Worm (Caenorhabditis elegans) whole organism, young adult: Measurements from ENCODE around the gene col-166.

Experiments
- F23B12.7 ChIP-seq: sonication (generic microtip); optimal IDR thresholded peaks from 2 replicates; lab custom pipeline; 2017; ENCODE audit warnings: missing genetic modification characterization, mild to moderate bottlenecking, missing compliant biosample characterization, antibody characterized with exemption, moderate library complexity; ENCODE audit not compliant: insufficient read depth
- F33H1.4 ChIP-seq: fragments of 200-800 bp; sonication (Bioruptor generic); IDR thresholded peaks from 2 replicates; pipeline ENCODE4 v1.3.6; 2022; ENCODE audit warnings: missing genetic modification reagents, missing genetic modification characterization, missing compliant biosample characterization
- ama-1 ChIP-seq, 3 experiments: fragments of 150-350 bp in 1 of 3; sonication (generic microtip) in 2 of 3; optimal IDR thresholded peaks; 2 replicates each; lab custom pipeline; 2014 to 2018; ENCODE audit warnings: missing biosample characterization in 2 of 3, missing genetic modification characterization in 2 of 3, missing genetic modification reagents in 2 of 3
- efl-1 ChIP-seq: fragments of 150-350 bp; optimal IDR thresholded peaks from 2 replicates; lab custom pipeline; 2014; ENCODE audit warnings: missing biosample characterization, missing genetic modification reagents, missing genetic modification characterization
- hmg-20 ChIP-seq: fragments of 200-800 bp; sonication (Bioruptor generic); IDR thresholded peaks from 2 replicates; pipeline ENCODE4 v1.3.6; 2022; ENCODE audit warnings: missing genetic modification reagents, missing genetic modification characterization, missing compliant biosample characterization
- lag-1 ChIP-seq: fragments of 200-800 bp; sonication (Bioruptor generic); IDR thresholded peaks from 2 replicates; pipeline ENCODE4 v1.3.6; 2022; ENCODE audit warnings: missing genetic modification reagents, missing genetic modification characterization, missing compliant biosample characterization
- let-526 ChIP-seq: fragments of 200-800 bp; sonication (Bioruptor generic); IDR thresholded peaks from 2 replicates; pipeline ENCODE4 v1.3.6; 2022; ENCODE audit warnings: missing genetic modification reagents, missing genetic modification characterization, missing compliant biosample characterization
- lin-35 ChIP-seq, 3 experiments: fragments of 150-350 bp in 2 of 3; sonication (generic microtip) in 1 of 3; optimal IDR thresholded peaks; 2 replicates each; lab custom pipeline; 2014 to 2018; ENCODE audit warnings: missing biosample characterization in 3 of 3, missing genetic modification characterization in 3 of 3, missing genetic modification reagents in 3 of 3
- rpc-1 ChIP-seq, 2 experiments: fragments of 150-350 bp in 1 of 2; sonication (generic microtip) in 1 of 2; optimal IDR thresholded peaks; 2 replicates each; lab custom pipeline; 2014 to 2018; ENCODE audit warnings: missing biosample characterization in 1 of 2, missing genetic modification characterization in 1 of 2, missing genetic modification reagents in 1 of 2, missing genotype in 1 of 2
- unc-130 ChIP-seq: sonication (generic microtip); optimal IDR thresholded peaks from 2 replicates; lab custom pipeline; 2016; ENCODE audit warnings: missing genetic modification reagents, missing genetic modification characterization, missing compliant biosample characterization

DNA sequence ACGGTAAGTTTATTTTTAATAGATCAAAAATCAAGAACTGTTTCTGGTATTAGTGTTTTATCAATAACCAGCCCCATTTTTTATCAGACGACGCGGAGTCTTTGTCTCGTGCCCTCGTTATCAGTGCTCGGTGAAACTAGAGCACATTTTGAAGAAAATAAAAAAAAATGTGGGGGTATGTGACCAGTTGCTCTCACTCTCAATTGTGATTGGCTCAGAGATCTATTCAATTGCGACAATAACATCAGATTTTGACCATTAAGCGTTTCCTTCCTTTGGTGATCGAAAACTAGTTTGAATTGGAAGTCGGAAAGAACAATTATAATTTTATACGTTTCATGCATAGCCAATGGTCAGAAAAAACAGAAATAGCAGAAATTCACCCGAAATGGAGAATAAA, 23.4 kb upstream of the col-166 start:
- TF ChIP-seq let-526 (no peak), F23B12.7 (tag; lab: Kevin White, UChicago) (no peak), ama-1 (optimal IDR thresholded peaks at IDR 0.05; lab: Kevin White, UChicago) (peak; percentile 65), ama-1 (GFP tag; optimal IDR thresholded peaks at IDR 0.05; lab: Kevin White, UChicago) (no peak), lag-1 (no peak), F33H1.4 (GFP tag; lab: Robert Waterston, UW) (no peak), efl-1 (no peak), rpc-1 (optimal IDR thresholded peaks at IDR 0.05; lab: Kevin White, UChicago) (no peak), rpc-1 (tag; optimal IDR thresholded peaks at IDR 0.05; lab: Kevin White, UChicago) (no peak), unc-130 (GFP tag; lab: Kevin White, UChicago) (no peak), lin-35 (GFP tag; optimal IDR thresholded peaks at IDR 0.05; lab: Kevin White, UChicago) (no peak), hmg-20 (GFP tag; lab: Robert Waterston, UW) (no peak)
